Worm (Caenorhabditis elegans): ENCODE measurements around the gene Y62F5A.12.

The Y62F5A.12 gene

DNA sequence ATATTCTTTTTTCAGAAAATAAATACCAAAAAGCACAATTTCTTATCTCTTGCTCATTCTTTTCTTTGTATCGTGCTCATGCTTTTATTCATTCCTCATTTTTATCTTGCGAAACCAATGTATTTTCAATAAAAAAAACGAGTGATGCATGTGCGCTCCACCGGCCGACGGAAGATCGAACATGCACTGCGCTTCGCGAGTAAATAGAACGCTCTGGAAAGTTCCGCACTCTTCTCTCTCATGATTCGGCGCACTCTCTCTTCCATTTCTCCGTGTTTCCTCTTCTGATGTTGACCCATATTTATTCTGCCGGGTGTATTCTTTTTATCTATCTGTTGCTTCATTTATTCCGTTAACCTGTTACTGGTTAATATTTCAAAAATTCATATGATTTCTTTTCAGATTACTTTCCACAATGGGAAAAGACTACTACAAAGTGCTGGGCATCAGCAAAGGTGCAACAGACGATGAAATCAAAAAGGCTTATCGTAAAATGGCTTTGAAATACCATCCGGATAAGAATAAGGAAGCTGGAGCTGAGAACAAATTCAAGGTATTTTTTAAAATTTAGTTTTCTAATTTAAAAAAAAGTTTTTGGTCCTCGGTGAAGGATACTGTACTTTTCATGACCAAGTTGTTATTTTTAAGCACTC is 11.1 kb upstream of the Y62F5A.12 start, which contains the start of gene dnj-13:
dnj-13 (plus strand) TSS at position 403 of the 653 bp plus-strand sequence.
- TF ChIP-seq ceh-27 (GFP tag; optimal IDR thresholded peaks at IDR 0.05) = peak; percentile 97
- peak; percentile 92 for TF ChIP-seq cebp-2 (GFP tag; IDR thresholded peaks at IDR 0.05)
- TF ChIP-seq pha-4 (tag; optimal IDR thresholded peaks at IDR 0.05) = peak; percentile 41
- TF ChIP-seq sdz-38 (tag; optimal IDR thresholded peaks at IDR 0.05) = no peak
- TF ChIP-seq attf-3 (GFP tag; conservative IDR thresholded peaks at IDR 0.05) = peak; percentile 80
- peak; percentile 55 for TF ChIP-seq T26A5.8 (tag; optimal IDR thresholded peaks at IDR 0.05)
- TF ChIP-seq C06A6.2 (GFP tag; conservative IDR thresholded peaks at IDR 0.05) = peak; percentile 89
- peak; percentile 88 for TF ChIP-seq sea-2 (GFP tag; IDR thresholded peaks at IDR 0.05)
- peak; percentile 60 for TF ChIP-seq mel-28 (tag; optimal IDR thresholded peaks at IDR 0.05; ENCODE audit: borderline replicate concordance)
- peak; percentile 78 for TF ChIP-seq F49E8.2 (tag; optimal IDR thresholded peaks at IDR 0.05; ENCODE audit: insufficient read depth)
- peak; percentile 94 for TF ChIP-seq madf-6 (GFP tag; IDR thresholded peaks at IDR 0.05)
- peak; percentile 87 for TF ChIP-seq F23B12.7 (tag; optimal IDR thresholded peaks at IDR 0.05; ENCODE audit: insufficient read depth)
- TF ChIP-seq rcor-1 (GFP tag; IDR thresholded peaks at IDR 0.05) = peak; percentile 94
- no peak for TF ChIP-seq F57C9.4 (tag; optimal IDR thresholded peaks at IDR 0.05)
- peak; percentile 83; the same call in 1 of the 2 replicates for TF ChIP-seq ztf-28 (GFP tag; IDR thresholded peaks at IDR 0.05)
- no peak for TF ChIP-seq xnd-1 (tag; optimal IDR thresholded peaks at IDR 0.05)
- peak; percentile 84 for TF ChIP-seq hmg-20 (GFP tag; IDR thresholded peaks at IDR 0.05)
- TF ChIP-seq nhr-120 (GFP tag; IDR thresholded peaks at IDR 0.05) = no peak
- TF ChIP-seq ztf-3 (GFP tag; optimal IDR thresholded peaks at IDR 0.05) = peak; percentile 84
- peak; percentile 98 for TF ChIP-seq Y53G8AR.9 (GFP tag; conservative IDR thresholded peaks at IDR 0.05)
- no peak for TF ChIP-seq ztf-6 (GFP tag; IDR thresholded peaks at IDR 0.05)
- TF ChIP-seq ekl-4 (GFP tag; IDR thresholded peaks at IDR 0.05) = peak; percentile 98
- TF ChIP-seq ama-1 (optimal IDR thresholded peaks at IDR 0.05) = peak; percentile 70
- TF ChIP-seq ama-1 (GFP tag; optimal IDR thresholded peaks at IDR 0.05) = peak in 1 of 2 experiments; percentile 28
- no peak for TF ChIP-seq lag-1 (GFP tag; IDR thresholded peaks at IDR 0.05)
- peak; percentile 85; the same call in 1 of the 2 replicates for TF ChIP-seq ztf-25 (GFP tag; IDR thresholded peaks at IDR 0.05)
- TF ChIP-seq aptf-3 (GFP tag; IDR thresholded peaks at IDR 0.05) = peak; percentile 89; the same call in 1 of the 2 replicates
- peak; percentile 83 for TF ChIP-seq ceh-91 (GFP tag; IDR thresholded peaks at IDR 0.05)
- TF ChIP-seq F37B4.10 (GFP tag; IDR thresholded peaks at IDR 0.05) = 0 out of 2 replicates have a peak, but pooled peaks have one; percentile 14
- TF ChIP-seq akir-1 (GFP tag; optimal IDR thresholded peaks at IDR 0.05) = peak; percentile 89
- TF ChIP-seq sptf-2 (GFP tag; optimal IDR thresholded peaks at IDR 0.05) = no peak
- TF ChIP-seq B0261.1 (tag; optimal IDR thresholded peaks at IDR 0.05) = peak; percentile 39
- peak; percentile 75 for TF ChIP-seq lin-26 (GFP tag; IDR thresholded peaks at IDR 0.05)
- peak; percentile 85 for TF ChIP-seq attf-5 (GFP tag; optimal IDR thresholded peaks at IDR 0.05)
- peak; percentile 97 for TF ChIP-seq B0336.3 (GFP tag; IDR thresholded peaks at IDR 0.05)
- peak; percentile 97 for TF ChIP-seq dox-1 (GFP tag; IDR thresholded peaks at IDR 0.05)
- TF ChIP-seq hlh-12 (tag; optimal IDR thresholded peaks at IDR 0.05) = no peak
- no peak for TF ChIP-seq snpc-1.1 (tag; optimal IDR thresholded peaks at IDR 0.05; ENCODE audit: insufficient read depth)
- TF ChIP-seq snpc-1.3 (tag; optimal IDR thresholded peaks at IDR 0.05; ENCODE audit: insufficient read depth) = peak; percentile 67
- peak; percentile 97 for TF ChIP-seq athp-1 (tag; optimal IDR thresholded peaks at IDR 0.05)
- peak; percentile 77 for TF ChIP-seq madf-8 (GFP tag; conservative IDR thresholded peaks at IDR 0.05)
- no peak for TF ChIP-seq mes-4 (tag; optimal IDR thresholded peaks at IDR 0.05)
- no peak for TF ChIP-seq nhr-179 (tag; optimal IDR thresholded peaks at IDR 0.05)
- no peak for TF ChIP-seq F55B11.4 (tag; optimal IDR thresholded peaks at IDR 0.05; ENCODE audit: borderline replicate concordance, insufficient read depth)
- peak; percentile 98 for TF ChIP-seq ceh-79 (tag; optimal IDR thresholded peaks at IDR 0.05)
- TF ChIP-seq egrh-3 (GFP tag; IDR thresholded peaks at IDR 0.05) = peak; percentile 54
- TF ChIP-seq ceh-40 (GFP tag; IDR thresholded peaks at IDR 0.05) = peak; percentile 86
- TF ChIP-seq rec-8 (tag; optimal IDR thresholded peaks at IDR 0.05) = no peak

All from whole organism, young adult.